Fruit fly (Drosophila melanogaster) whole organism, embryonic: Measurements from ENCODE around the gene tyf.

ENCODE experiments used
- Adf1 ChIP-seq: fragments of 200-800 bp; sonication (Bioruptor generic); IDR thresholded peaks from 2 replicates; pipeline ENCODE4 v1.3.6; 2022; ENCODE audit warnings: missing biosample characterization, missing genetic modification characterization
- Antp ChIP-seq: fragments of 200-800 bp; sonication (Bioruptor generic); optimal IDR thresholded peaks from 3 replicates; lab custom pipeline; 2016; ENCODE audit warnings: missing biosample characterization, missing genetic modification characterization
- Atf-2 ChIP-seq: fragments of 200-800 bp; sonication (Bioruptor generic); optimal IDR thresholded peaks from 2 replicates; lab custom pipeline; 2016; ENCODE audit warnings: missing biosample characterization, missing genetic modification characterization
- Blimp-1 ChIP-seq: fragments of 200-800 bp; sonication (Bioruptor generic); optimal IDR thresholded peaks from 3 replicates; lab custom pipeline; 2018; ENCODE audit warnings: missing biosample characterization, missing genetic modification characterization, mild to moderate bottlenecking, moderate library complexity, missing genetic modification reagents
- BtbVII ChIP-seq: fragments of 200-800 bp; sonication (Bioruptor generic); optimal IDR thresholded peaks from 3 replicates; lab custom pipeline; 2017; ENCODE audit warnings: missing biosample characterization, mild to moderate bottlenecking, missing genetic modification characterization
- CG10366 ChIP-seq: fragments of 200-800 bp; sonication (Bioruptor generic); IDR thresholded peaks from 2 replicates; pipeline ENCODE4 v1.3.6; 2022; ENCODE audit warnings: missing biosample characterization, missing genetic modification characterization
- CG10462 ChIP-seq: fragments of 200-800 bp; sonication (Bioruptor generic); optimal IDR thresholded peaks from 2 replicates; lab custom pipeline; 2016; ENCODE audit warnings: missing biosample characterization, missing genetic modification characterization
- CG10959 ChIP-seq: fragments of 200-800 bp; sonication (Bioruptor generic); IDR thresholded peaks from 2 replicates; pipeline ENCODE4 v1.3.6; 2022; ENCODE audit warnings: missing biosample characterization, missing genetic modification characterization
- CG11504 ChIP-seq: fragments of 200-800 bp; sonication (Bioruptor generic); optimal IDR thresholded peaks from 3 replicates; lab custom pipeline; 2019; ENCODE audit warnings: missing biosample characterization, mild to moderate bottlenecking, missing genetic modification characterization, moderate library complexity
- CG11695 ChIP-seq: fragments of 200-800 bp; sonication (Bioruptor generic); IDR thresholded peaks from 3 replicates; pipeline ENCODE4 v1.3.6; 2022; ENCODE audit warnings: missing biosample characterization, missing genetic modification characterization
- CG11696 ChIP-seq: fragments of 200-800 bp; sonication (Bioruptor generic); IDR thresholded peaks from 2 replicates; pipeline ENCODE4 v1.3.6; 2022; ENCODE audit warnings: missing biosample characterization, missing genetic modification characterization
- CG12071 ChIP-seq: fragments of 200-800 bp; sonication (Bioruptor generic); optimal IDR thresholded peaks from 3 replicates; lab custom pipeline; 2018; ENCODE audit warnings: missing biosample characterization, mild to moderate bottlenecking, missing genetic modification characterization
- CG12299 ChIP-seq: fragments of 200-800 bp; sonication (Bioruptor generic); optimal IDR thresholded peaks from 2 replicates; lab custom pipeline; 2018; ENCODE audit warnings: missing biosample characterization, mild to moderate bottlenecking, missing genetic modification characterization
- CG13894 ChIP-seq: fragments of 200-800 bp; sonication (Bioruptor generic); optimal IDR thresholded peaks from 3 replicates; lab custom pipeline; 2018; ENCODE audit warnings: missing biosample characterization, mild to moderate bottlenecking, missing genetic modification characterization, moderate library complexity
- CG17328 ChIP-seq: fragments of 200-800 bp; sonication (Bioruptor generic); IDR thresholded peaks from 2 replicates; pipeline ENCODE4 v1.3.6; 2022; ENCODE audit warnings: missing biosample characterization, missing genetic modification characterization
- CG17361 ChIP-seq: fragments of 200-800 bp; sonication (Bioruptor generic); IDR thresholded peaks from 3 replicates; pipeline ENCODE4 v1.3.6; 2022; ENCODE audit warnings: missing biosample characterization, missing genetic modification characterization
- CG2712 ChIP-seq: fragments of 200-800 bp; optimal IDR thresholded peaks from 3 replicates; lab custom pipeline; 2019; ENCODE audit warnings: missing biosample characterization, mild to moderate bottlenecking, missing genetic modification characterization, moderate library complexity
- CG30431 ChIP-seq: fragments of 200-800 bp; sonication (Bioruptor generic); optimal IDR thresholded peaks from 2 replicates; lab custom pipeline; 2017; ENCODE audit warnings: missing biosample characterization, missing genetic modification characterization
- CG4404 ChIP-seq: fragments of 200-800 bp; sonication (Bioruptor generic); IDR thresholded peaks from 2 replicates; pipeline ENCODE4 v1.3.6; 2022; ENCODE audit warnings: missing biosample characterization, missing genetic modification characterization
- CG8765 ChIP-seq: fragments of 200-800 bp; sonication (Bioruptor generic); IDR thresholded peaks from 2 replicates; pipeline ENCODE4 v1.3.6; 2022; ENCODE audit warnings: missing biosample characterization, missing genetic modification characterization
- Dbx ChIP-seq: fragments of 200-800 bp; sonication (Bioruptor generic); IDR thresholded peaks from 3 replicates; pipeline ENCODE4 v1.3.6; 2022; ENCODE audit warnings: missing biosample characterization, missing genetic modification characterization
- Elba2 ChIP-seq: fragments of 200-800 bp; sonication (Bioruptor generic); optimal IDR thresholded peaks from 3 replicates; lab custom pipeline; 2016; ENCODE audit warnings: missing biosample characterization, missing genetic modification characterization
- Gsc ChIP-seq: fragments of 200-800 bp; sonication (Bioruptor generic); IDR thresholded peaks from 2 replicates; pipeline ENCODE4 v1.3.6; 2022; ENCODE audit warnings: missing biosample characterization, missing genetic modification characterization
- Hr39 ChIP-seq: fragments of >200 bp; optimal IDR thresholded peaks from 2 replicates; lab custom pipeline; 2017
- Lhr ChIP-seq: fragments of 200-800 bp; sonication (Bioruptor generic); optimal IDR thresholded peaks from 3 replicates; lab custom pipeline; 2017; ENCODE audit warnings: mild to moderate bottlenecking, missing biosample characterization, missing genetic modification reagents, missing genetic modification characterization
- Mad ChIP-seq: fragments of 200-800 bp; sonication (Bioruptor generic); optimal IDR thresholded peaks from 2 replicates; lab custom pipeline; 2016; ENCODE audit warnings: missing biosample characterization, missing genetic modification characterization
- PHDP ChIP-seq: fragments of 200-800 bp; sonication (Bioruptor generic); optimal IDR thresholded peaks from 3 replicates; lab custom pipeline; 2018; ENCODE audit warnings: missing biosample characterization, mild to moderate bottlenecking, missing genetic modification characterization, moderate library complexity
- Pdp1 ChIP-seq, 2 experiments: fragments of 200-800 bp; sonication (Bioruptor generic); optimal IDR thresholded peaks; 3 replicates each; lab custom pipeline; 2016; ENCODE audit warnings: missing biosample characterization in 2 of 2, missing genetic modification characterization in 2 of 2, mild to moderate bottlenecking in 1 of 2, moderate library complexity in 1 of 2
- Ravus ChIP-seq: fragments of 200-800 bp; sonication (Bioruptor generic); IDR thresholded peaks from 2 replicates; pipeline ENCODE4 v1.3.6; 2022; ENCODE audit warnings: missing biosample characterization, missing genetic modification characterization
- Stat92E ChIP-seq, 3 experiments: fragments of >200 bp in 2 of 3; fragments of 200-800 bp in 1 of 3; sonication (Bioruptor generic) in 1 of 3; optimal IDR thresholded peaks; 2 replicates each; lab custom pipeline; 2017 to 2019; ENCODE audit warnings: missing biosample characterization in 3 of 3, missing genetic modification characterization in 3 of 3, mild to moderate bottlenecking in 1 of 3, moderate library complexity in 1 of 3
- al ChIP-seq: fragments of 200-800 bp; sonication (Bioruptor generic); IDR thresholded peaks from 2 replicates; pipeline ENCODE4 v1.3.6; 2022; ENCODE audit warnings: missing biosample characterization, missing genetic modification characterization
- btn ChIP-seq: fragments of 200-800 bp; sonication (Bioruptor generic); optimal IDR thresholded peaks from 2 replicates; lab custom pipeline; 2016; ENCODE audit warnings: missing biosample characterization, missing genetic modification characterization
- corto ChIP-seq: fragments of 200-800 bp; sonication (Bioruptor generic); optimal IDR thresholded peaks from 2 replicates; lab custom pipeline; 2016; ENCODE audit warnings: missing biosample characterization, mild to moderate bottlenecking, missing genetic modification characterization, moderate library complexity
- dati ChIP-seq: fragments of 200-800 bp; sonication (Bioruptor generic); IDR thresholded peaks from 2 replicates; pipeline ENCODE4 v1.3.6; 2022; ENCODE audit warnings: missing biosample characterization, missing genetic modification characterization
- fd102C ChIP-seq: fragments of 200-800 bp; sonication (Bioruptor generic); optimal IDR thresholded peaks from 2 replicates; lab custom pipeline; 2018; ENCODE audit warnings: missing biosample characterization, mild to moderate bottlenecking, missing genetic modification characterization, moderate library complexity
- gcm ChIP-seq: fragments of 200-800 bp; sonication (Bioruptor generic); optimal IDR thresholded peaks from 2 replicates; lab custom pipeline; 2019; ENCODE audit warnings: missing biosample characterization, mild to moderate bottlenecking, missing genetic modification characterization, moderate library complexity
- hb ChIP-seq: fragments of 200-800 bp; sonication (Bioruptor generic); IDR thresholded peaks from 3 replicates; pipeline ENCODE4 v1.3.6; 2022; ENCODE audit warnings: missing biosample characterization, missing genetic modification characterization; ENCODE audit not compliant: partially characterized antibody
- jumu ChIP-seq: fragments of 200-800 bp; sonication (Bioruptor generic); optimal IDR thresholded peaks from 3 replicates; lab custom pipeline; 2016; ENCODE audit warnings: missing biosample characterization, missing genetic modification characterization
- lilli ChIP-seq: fragments of 200-800 bp; sonication (Bioruptor generic); optimal IDR thresholded peaks from 3 replicates; lab custom pipeline; 2016; ENCODE audit warnings: missing biosample characterization, missing genetic modification characterization
- mirr ChIP-seq: fragments of 200-800 bp; sonication (Bioruptor generic); optimal IDR thresholded peaks from 3 replicates; lab custom pipeline; 2018; ENCODE audit warnings: missing biosample characterization, mild to moderate bottlenecking, missing genetic modification characterization
- mld ChIP-seq: fragments of 200-800 bp; sonication (Bioruptor generic); IDR thresholded peaks from 3 replicates; pipeline ENCODE4 v1.3.6; 2022; ENCODE audit warnings: missing biosample characterization, missing genetic modification characterization; ENCODE audit not compliant: partially characterized antibody
- nerfin-1 ChIP-seq: fragments of 200-800 bp; sonication (Bioruptor generic); optimal IDR thresholded peaks from 3 replicates; lab custom pipeline; 2019; ENCODE audit warnings: missing biosample characterization, mild to moderate bottlenecking, missing genetic modification characterization, moderate library complexity
- oc ChIP-seq: fragments of 200-800 bp; sonication (Bioruptor generic); optimal IDR thresholded peaks from 2 replicates; lab custom pipeline; 2018; ENCODE audit warnings: missing biosample characterization, mild to moderate bottlenecking, missing genetic modification characterization, moderate library complexity
- odd ChIP-seq: fragments of 200-800 bp; sonication (Bioruptor generic); optimal IDR thresholded peaks from 2 replicates; lab custom pipeline; 2017; ENCODE audit warnings: missing biosample characterization, mild to moderate bottlenecking, missing genetic modification characterization
- ranshi ChIP-seq: fragments of 200-800 bp; sonication (Bioruptor generic); IDR thresholded peaks from 2 replicates; pipeline ENCODE4 v1.3.6; 2022; ENCODE audit warnings: missing biosample characterization, missing genetic modification characterization
- repo ChIP-seq: fragments of 200-800 bp; sonication (Bioruptor generic); optimal IDR thresholded peaks from 2 replicates; lab custom pipeline; 2016; ENCODE audit warnings: missing biosample characterization, missing genetic modification characterization
- rib ChIP-seq: fragments of 200-800 bp; sonication (Bioruptor generic); IDR thresholded peaks from 2 replicates; pipeline ENCODE4 v1.3.6; 2022; ENCODE audit warnings: missing biosample characterization, missing genetic modification characterization
- salm ChIP-seq: fragments of 200-800 bp; sonication (Bioruptor generic); optimal IDR thresholded peaks from 2 replicates; lab custom pipeline; 2018; ENCODE audit warnings: missing biosample characterization, mild to moderate bottlenecking, missing genetic modification characterization
- sc ChIP-seq, 3 experiments: fragments of >200 bp in 2 of 3; fragments of 200-800 bp in 1 of 3; sonication (Bioruptor generic) in 1 of 3; optimal IDR thresholded peaks; 2 replicates in 2 of 3; 3 replicates in 1 of 3; lab custom pipeline; 2017; ENCODE audit warnings: mild to moderate bottlenecking in 1 of 3, missing biosample characterization in 1 of 3, missing genetic modification characterization in 1 of 3, missing genetic modification reagents in 1 of 3
- stwl ChIP-seq: fragments of 200-800 bp; sonication (Bioruptor generic); optimal IDR thresholded peaks from 3 replicates; lab custom pipeline; 2018; ENCODE audit warnings: missing biosample characterization, mild to moderate bottlenecking, missing genetic modification characterization, moderate library complexity
- tgo ChIP-seq: fragments of 200-800 bp; sonication (Bioruptor generic); IDR thresholded peaks from 3 replicates; pipeline ENCODE4 v1.3.6; 2022; ENCODE audit warnings: missing biosample characterization, missing genetic modification characterization

tyf gene

DNA sequence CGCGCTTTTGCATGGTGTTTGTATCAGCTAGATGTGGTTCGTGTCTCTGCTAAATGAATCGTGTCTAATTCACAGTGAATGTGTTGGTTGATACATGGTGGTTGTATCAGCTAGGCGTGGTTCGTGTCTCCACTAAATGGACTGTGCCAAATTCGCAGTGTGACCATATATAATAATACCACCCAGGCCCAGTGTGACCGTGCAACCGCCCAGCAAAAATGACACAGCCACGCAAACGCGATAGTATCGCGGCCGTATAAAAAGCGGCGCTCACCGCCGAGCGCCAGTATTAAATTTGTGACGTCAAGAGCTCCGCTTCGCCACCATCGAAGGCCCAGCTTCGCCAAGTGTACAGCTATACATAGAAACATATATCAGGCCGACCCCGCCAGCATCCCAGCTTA, 11.0 kb upstream of the tyf start, which contains the start of gene cib (continued):
- TF ChIP-seq Atf-2 = no peak
- peak; percentile 10 for TF ChIP-seq Antp
- no peak for TF ChIP-seq mirr (GFP tag; lab: Kevin White, UChicago)
- peak; percentile 37 for TF ChIP-seq stwl (tag; lab: Kevin White, UChicago)
- peak; percentile 47; the same call in 1 of the 2 replicates for TF ChIP-seq ranshi (GFP tag; lab: Robert Waterston, UW)
- TF ChIP-seq CG11695 (GFP tag; lab: Robert Waterston, UW) = no peak
- no peak for TF ChIP-seq btn (GFP tag; lab: Kevin White, UChicago)
- TF ChIP-seq PHDP (tag; lab: Kevin White, UChicago) = peak; percentile 31
- no peak for TF ChIP-seq repo (GFP tag; lab: Kevin White, UChicago)
- no peak for TF ChIP-seq Blimp-1
- TF ChIP-seq CG4404 (GFP tag; lab: Robert Waterston, UW) = no peak
- peak; percentile 57 for TF ChIP-seq CG13894 (tag; lab: Kevin White, UChicago)
- TF ChIP-seq fd102C (GFP tag; lab: Kevin White, UChicago) = no peak
- peak; percentile 97 for TF ChIP-seq CG2712 (tag; lab: Kevin White, UChicago)
- TF ChIP-seq tgo (GFP tag; lab: Robert Waterston, UW) = 0 out of 3 replicates have a peak, but pooled peaks have one; percentile 16
- TF ChIP-seq Adf1 (GFP tag; lab: Robert Waterston, UW) = peak; percentile 37; the same call in 1 of the 2 replicates
- TF ChIP-seq CG12071 (GFP tag; lab: Kevin White, UChicago) = peak; percentile 37
- 0 out of 2 replicates have a peak, but pooled peaks have one; percentile 32 for TF ChIP-seq rib
- no peak for TF ChIP-seq Elba2 (GFP tag; lab: Kevin White, UChicago)
- peak; percentile 18 for TF ChIP-seq Mad (GFP tag; lab: Kevin White, UChicago)
- no peak for TF ChIP-seq nerfin-1 (tag; lab: Kevin White, UChicago)
- no peak for TF ChIP-seq corto (GFP tag; lab: Kevin White, UChicago)
- no peak for TF ChIP-seq CG8765 (GFP tag; lab: Robert Waterston, UW)
- TF ChIP-seq lilli = peak; percentile 21
- no peak for TF ChIP-seq CG10462 (GFP tag; lab: Kevin White, UChicago)
- TF ChIP-seq sc (optimal IDR thresholded peaks at IDR 0.05; lab: Kevin White, UChicago) = no peak
- no peak for TF ChIP-seq sc (GFP tag; optimal IDR thresholded peaks at IDR 0.05; lab: Kevin White, UChicago)
- no peak for TF ChIP-seq oc (tag; lab: Kevin White, UChicago)
- no peak for TF ChIP-seq CG10959 (GFP tag; lab: Robert Waterston, UW)
- TF ChIP-seq Lhr = peak; percentile 99
- peak; percentile 48 for TF ChIP-seq gcm
- TF ChIP-seq jumu (GFP tag; lab: Kevin White, UChicago) = no peak
- peak; percentile 28 for TF ChIP-seq CG12299 (tag; lab: Kevin White, UChicago)
- no peak for TF ChIP-seq Gsc (GFP tag; lab: Robert Waterston, UW)
- TF ChIP-seq CG10366 (GFP tag; lab: Robert Waterston, UW) = peak; percentile 22; the same call in 1 of the 2 replicates
- no peak for TF ChIP-seq CG17328 (GFP tag; lab: Robert Waterston, UW)
- TF ChIP-seq CG11696 (GFP tag; lab: Robert Waterston, UW) = peak; percentile 17
- peak; percentile 29; the same call in 1 of the 3 replicates for TF ChIP-seq CG17361 (GFP tag; lab: Robert Waterston, UW)
- TF ChIP-seq Hr39 = no peak

DNA sequence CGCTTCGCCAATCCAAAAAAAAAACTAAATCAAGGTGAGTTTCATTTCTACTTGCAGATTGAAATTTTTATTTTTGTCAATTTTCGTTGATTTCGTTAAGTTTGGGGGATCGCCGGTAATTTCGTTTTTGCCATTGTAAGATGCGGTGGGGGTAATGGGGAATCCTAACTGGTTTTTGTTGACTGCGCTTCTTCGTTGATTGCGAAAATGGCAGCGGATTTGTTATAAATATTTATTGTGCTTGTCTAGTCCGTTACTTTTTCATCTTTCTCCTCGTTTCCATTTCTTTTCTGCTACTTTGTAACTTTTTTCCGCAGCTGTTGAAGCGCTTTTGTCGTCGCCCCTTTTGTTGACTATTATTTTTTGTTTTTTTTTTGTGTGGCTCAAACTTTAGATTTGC, 10.6 kb upstream of the tyf start:
- no peak for TF ChIP-seq al (GFP tag; lab: Robert Waterston, UW)
- no peak for TF ChIP-seq CG30431 (GFP tag; lab: Kevin White, UChicago)
- TF ChIP-seq Pdp1 (GFP tag; optimal IDR thresholded peaks at IDR 0.05; lab: Kevin White, UChicago) = no peak
- TF ChIP-seq CG17361 (GFP tag; lab: Robert Waterston, UW) = 0 out of 3 replicates have a peak, but pooled peaks have one; percentile 0
- 0 out of 3 replicates have a peak, but pooled peaks have one; percentile 5 for TF ChIP-seq hb (GFP tag; lab: Robert Waterston, UW)
- TF ChIP-seq mld (GFP tag; lab: Robert Waterston, UW) = peak; percentile 4; the same call in 1 of the 3 replicates
- TF ChIP-seq salm (tag; lab: Kevin White, UChicago) = no peak
- TF ChIP-seq Ravus (GFP tag; lab: Robert Waterston, UW) = no peak
- 0 out of 2 replicates have a peak, but pooled peaks have one; percentile 17 for TF ChIP-seq dati
- TF ChIP-seq odd (GFP tag; lab: Kevin White, UChicago) = no peak
- TF ChIP-seq BtbVII (GFP tag; lab: Kevin White, UChicago) = peak; percentile 5
- 0 out of 3 replicates have a peak, but pooled peaks have one; percentile 3 for TF ChIP-seq Dbx (GFP tag; lab: Robert Waterston, UW)
- peak in 1 of 3 experiments; percentile 12 for TF ChIP-seq Stat92E (GFP tag; optimal IDR thresholded peaks at IDR 0.05; lab: Kevin White, UChicago)
- TF ChIP-seq CG11504 (tag; lab: Kevin White, UChicago) = no peak
